Worm (Caenorhabditis elegans) whole organism, L4/young adult: ENCODE data around the gene col-171.

Experiments
- W03F9.2 ChIP-seq: fragments of 150-350 bp; optimal IDR thresholded peaks from 2 replicates; lab custom pipeline; 2014; ENCODE audit warnings: missing biosample characterization, missing genetic modification characterization
- him-1 ChIP-seq: sonication (generic microtip); optimal IDR thresholded peaks from 2 replicates; lab custom pipeline; 2016; ENCODE audit warnings: missing genotype, missing genetic modification reagents, missing genetic modification characterization, missing compliant biosample characterization

- no peak for TF ChIP-seq him-1 (tag; lab: Kevin White, UChicago)
- no peak for TF ChIP-seq W03F9.2 (tag; lab: Kevin White, UChicago)
These were observed 8.0 kb upstream of the col-171 start, which contains the start of gene col-168 for ce11 chrX:6326088-6326487.
